Worm (Caenorhabditis elegans): ENCODE data around the gene str-15.

ce11 chrV:16407663-16408062, 51.0 kb downstream of the str-15 start, which contains the start of gene F26D2.3:
- TF ChIP-seq egl-27 (tag; optimal IDR thresholded peaks at IDR 0.05) = no peak
- TF ChIP-seq set-16 (GFP tag; IDR thresholded peaks at IDR 0.05) = no peak
- no peak for TF ChIP-seq nhr-237 (tag; optimal IDR thresholded peaks at IDR 0.05)
- TF ChIP-seq snpc-4 (tag; optimal IDR thresholded peaks at IDR 0.05) = no peak
- no peak for TF ChIP-seq ceh-82 (tag; optimal IDR thresholded peaks at IDR 0.05)
- TF ChIP-seq hmg-1.1 (GFP tag; IDR thresholded peaks at IDR 0.05) = no peak
- TF ChIP-seq mep-1 (tag; optimal IDR thresholded peaks at IDR 0.05) = no peak
- TF ChIP-seq ama-1 (optimal IDR thresholded peaks at IDR 0.05) = no peak
- no peak for TF ChIP-seq dpl-1 (GFP tag; optimal IDR thresholded peaks at IDR 0.05)
- TF ChIP-seq lin-39 (tag; optimal IDR thresholded peaks at IDR 0.05) = no peak
